Fruit fly (Drosophila melanogaster) whole organism, embryonic: Measurements from ENCODE around the gene hng2.

Source experiments
- CG11695 ChIP-seq: fragments of 200-800 bp; sonication (Bioruptor generic); IDR thresholded peaks from 3 replicates; pipeline ENCODE4 v1.3.6; 2022; ENCODE audit warnings: missing biosample characterization, missing genetic modification characterization
- CG12155 ChIP-seq: fragments of 200-800 bp; sonication (Bioruptor generic); optimal IDR thresholded peaks from 3 replicates; lab custom pipeline; 2016; ENCODE audit warnings: missing biosample characterization, missing genetic modification characterization
- CG12391 ChIP-seq: fragments of 200-800 bp; sonication (Bioruptor generic); optimal IDR thresholded peaks from 3 replicates; lab custom pipeline; 2018; ENCODE audit warnings: missing biosample characterization, mild to moderate bottlenecking, missing genetic modification characterization, moderate library complexity
- CG13424 ChIP-seq: fragments of 200-800 bp; sonication (Bioruptor generic); optimal IDR thresholded peaks from 2 replicates; lab custom pipeline; 2019; ENCODE audit warnings: missing biosample characterization, mild to moderate bottlenecking, missing genetic modification characterization, moderate library complexity
- CG13775 ChIP-seq: fragments of 200-800 bp; sonication (Bioruptor generic); optimal IDR thresholded peaks from 3 replicates; lab custom pipeline; 2017; ENCODE audit warnings: missing biosample characterization, mild to moderate bottlenecking, missing genetic modification characterization
- CG14441 ChIP-seq: fragments of 200-800 bp; sonication (Bioruptor generic); IDR thresholded peaks from 2 replicates; pipeline ENCODE4 v1.3.6; 2022; ENCODE audit warnings: missing biosample characterization, missing genetic modification characterization
- CG1603 ChIP-seq: fragments of 200-800 bp; sonication (Bioruptor generic); optimal IDR thresholded peaks from 2 replicates; lab custom pipeline; 2019; ENCODE audit warnings: missing biosample characterization, mild to moderate bottlenecking, missing genetic modification characterization, moderate library complexity
- CG17359 ChIP-seq: fragments of 200-800 bp; sonication (Bioruptor generic); optimal IDR thresholded peaks from 3 replicates; lab custom pipeline; 2018; ENCODE audit warnings: missing biosample characterization, mild to moderate bottlenecking, missing genetic modification characterization, moderate library complexity
- CG18262 ChIP-seq: fragments of 200-800 bp; optimal IDR thresholded peaks from 3 replicates; lab custom pipeline; 2019; ENCODE audit warnings: missing biosample characterization, mild to moderate bottlenecking, missing genetic modification characterization, moderate library complexity
- CG18599 ChIP-seq: fragments of 200-800 bp; sonication (Bioruptor generic); optimal IDR thresholded peaks from 3 replicates; lab custom pipeline; 2017; ENCODE audit warnings: missing biosample characterization, missing genetic modification characterization, mild to moderate bottlenecking, moderate library complexity, missing genetic modification reagents
- CG2116 ChIP-seq: fragments of 200-800 bp; sonication (Bioruptor generic); optimal IDR thresholded peaks from 3 replicates; lab custom pipeline; 2018; ENCODE audit warnings: missing biosample characterization, mild to moderate bottlenecking, missing genetic modification characterization
- CG3407 ChIP-seq: fragments of 200-800 bp; sonication (Bioruptor generic); optimal IDR thresholded peaks from 2 replicates; lab custom pipeline; 2018; ENCODE audit warnings: missing biosample characterization, mild to moderate bottlenecking, missing genetic modification characterization
- CG43689 ChIP-seq: fragments of 200-800 bp; sonication (Bioruptor generic); IDR thresholded peaks from 2 replicates; pipeline ENCODE4 v1.3.6; 2022; ENCODE audit warnings: missing biosample characterization, missing genetic modification characterization
- CG6654 ChIP-seq: fragments of 200-800 bp; sonication (Bioruptor generic); optimal IDR thresholded peaks from 2 replicates; lab custom pipeline; 2017; ENCODE audit warnings: missing biosample characterization, mild to moderate bottlenecking, missing genetic modification characterization
- CG7987 ChIP-seq: fragments of 200-800 bp; sonication (Bioruptor generic); optimal IDR thresholded peaks from 2 replicates; lab custom pipeline; 2018; ENCODE audit warnings: missing biosample characterization, mild to moderate bottlenecking, missing genetic modification characterization, moderate library complexity
- CG8290 ChIP-seq, 3 experiments: fragments of 200-800 bp; sonication (Bioruptor generic); optimal IDR thresholded peaks; 2 replicates each; lab custom pipeline; 2016 to 2019; ENCODE audit warnings: missing biosample characterization in 3 of 3, missing genetic modification characterization in 3 of 3, mild to moderate bottlenecking in 2 of 3, moderate library complexity in 1 of 3
- CG9797 ChIP-seq: fragments of 200-800 bp; sonication (Bioruptor generic); optimal IDR thresholded peaks from 3 replicates; lab custom pipeline; 2018; ENCODE audit warnings: missing biosample characterization, mild to moderate bottlenecking, missing genetic modification characterization
- Camta ChIP-seq: fragments of 200-800 bp; sonication (Bioruptor generic); optimal IDR thresholded peaks from 2 replicates; lab custom pipeline; 2016; ENCODE audit warnings: missing biosample characterization, missing genetic modification characterization
- D19A ChIP-seq: fragments of 200-800 bp; optimal IDR thresholded peaks from 3 replicates; lab custom pipeline; 2019; ENCODE audit warnings: missing biosample characterization, mild to moderate bottlenecking, missing genetic modification characterization, moderate library complexity
- E2f1 ChIP-seq: fragments of 200-800 bp; sonication (Bioruptor generic); IDR thresholded peaks from 2 replicates; pipeline ENCODE4 v1.3.6; 2022; ENCODE audit warnings: missing biosample characterization, missing genetic modification characterization
- ERR ChIP-seq: fragments of 200-800 bp; sonication (Bioruptor generic); optimal IDR thresholded peaks from 2 replicates; lab custom pipeline; 2016; ENCODE audit warnings: missing biosample characterization, missing genetic modification characterization
- MBD-R2 ChIP-seq: fragments of 200-800 bp; sonication (Bioruptor generic); IDR thresholded peaks from 2 replicates; pipeline ENCODE4 v1.3.6; 2022; ENCODE audit warnings: missing biosample characterization, missing genetic modification characterization
- MTF-1 ChIP-seq: fragments of 200-800 bp; sonication (Bioruptor generic); optimal IDR thresholded peaks from 2 replicates; lab custom pipeline; 2018; ENCODE audit warnings: missing biosample characterization, mild to moderate bottlenecking, missing genetic modification characterization, borderline replicate concordance
- Med ChIP-seq: fragments of 200-800 bp; sonication (Bioruptor generic); peaks from one replicate; lab custom pipeline; 2016; ENCODE audit warnings: missing biosample characterization, missing genetic modification characterization, mild to moderate bottlenecking, inconsistent platforms, moderate library complexity
- Nf-YA ChIP-seq: fragments of 200-800 bp; sonication (Bioruptor generic); IDR thresholded peaks from 2 replicates; pipeline ENCODE4 v1.3.6; 2022; ENCODE audit warnings: missing biosample characterization, missing genetic modification characterization
- Ssrp ChIP-seq: fragments of 200-800 bp; sonication (Bioruptor generic); optimal IDR thresholded peaks from 2 replicates; lab custom pipeline; 2018; ENCODE audit warnings: missing biosample characterization, mild to moderate bottlenecking, missing genetic modification characterization, moderate library complexity
- Xbp1 ChIP-seq: fragments of 200-800 bp; sonication (Bioruptor generic); optimal IDR thresholded peaks from 3 replicates; lab custom pipeline; 2016; ENCODE audit warnings: missing biosample characterization, mild to moderate bottlenecking, missing genetic modification characterization
- ac ChIP-seq: fragments of 200-800 bp; sonication (Bioruptor generic); optimal IDR thresholded peaks from 3 replicates; lab custom pipeline; 2017; ENCODE audit warnings: missing biosample characterization, mild to moderate bottlenecking, missing genetic modification characterization
- ash1 ChIP-seq: fragments of 200-800 bp; sonication (Bioruptor generic); optimal IDR thresholded peaks from 2 replicates; lab custom pipeline; 2018; ENCODE audit warnings: missing biosample characterization, mild to moderate bottlenecking, missing genetic modification characterization
- crp ChIP-seq, 2 experiments: fragments of 200-800 bp; sonication (Bioruptor generic); optimal IDR thresholded peaks; 2 replicates in 1 of 2; 3 replicates in 1 of 2; lab custom pipeline; 2017; ENCODE audit warnings: missing biosample characterization in 2 of 2, missing genetic modification characterization in 2 of 2, mild to moderate bottlenecking in 1 of 2, moderate library complexity in 1 of 2
- dmrt11E ChIP-seq: fragments of 200-800 bp; sonication (Bioruptor generic); optimal IDR thresholded peaks from 3 replicates; lab custom pipeline; 2018; ENCODE audit warnings: missing biosample characterization, mild to moderate bottlenecking, missing genetic modification characterization, moderate library complexity
- dmrt99B ChIP-seq: fragments of 200-800 bp; sonication (Bioruptor generic); optimal IDR thresholded peaks from 2 replicates; lab custom pipeline; 2018; ENCODE audit warnings: missing biosample characterization, mild to moderate bottlenecking, missing genetic modification characterization, moderate library complexity
- fd102C ChIP-seq: fragments of 200-800 bp; sonication (Bioruptor generic); optimal IDR thresholded peaks from 2 replicates; lab custom pipeline; 2018; ENCODE audit warnings: missing biosample characterization, mild to moderate bottlenecking, missing genetic modification characterization, moderate library complexity
- gce ChIP-seq: fragments of 200-800 bp; sonication (Bioruptor generic); IDR thresholded peaks from 3 replicates; pipeline ENCODE4 v1.3.6; 2022; ENCODE audit warnings: missing biosample characterization, missing genetic modification characterization
- gcm ChIP-seq: fragments of 200-800 bp; sonication (Bioruptor generic); optimal IDR thresholded peaks from 2 replicates; lab custom pipeline; 2019; ENCODE audit warnings: missing biosample characterization, mild to moderate bottlenecking, missing genetic modification characterization, moderate library complexity
- jigr1 ChIP-seq: fragments of 200-800 bp; sonication (Bioruptor generic); IDR thresholded peaks from 3 replicates; pipeline ENCODE4 v1.3.6; 2022; ENCODE audit warnings: missing biosample characterization, missing genetic modification characterization
- kni ChIP-seq: fragments of 200-800 bp; sonication (Bioruptor generic); optimal IDR thresholded peaks from 3 replicates; lab custom pipeline; 2017; ENCODE audit warnings: mild to moderate bottlenecking, missing biosample characterization, missing genetic modification reagents, missing genetic modification characterization
- lola ChIP-seq, 3 experiments: fragments of >200 bp in 2 of 3; fragments of 200-800 bp in 1 of 3; sonication (Bioruptor generic) in 1 of 3; optimal IDR thresholded peaks; 2 replicates each; lab custom pipeline; 2017 to 2019; ENCODE audit warnings: missing biosample characterization in 3 of 3, missing genetic modification characterization in 3 of 3, mild to moderate bottlenecking in 1 of 3, moderate library complexity in 1 of 3
- nau ChIP-seq: fragments of 200-800 bp; sonication (Bioruptor generic); optimal IDR thresholded peaks from 3 replicates; lab custom pipeline; 2017; ENCODE audit warnings: missing biosample characterization, mild to moderate bottlenecking, missing genetic modification characterization, missing genetic modification reagents
- nom ChIP-seq: fragments of 200-800 bp; sonication (Bioruptor generic); optimal IDR thresholded peaks from 2 replicates; lab custom pipeline; 2017; ENCODE audit warnings: missing biosample characterization, missing genetic modification characterization, mild to moderate bottlenecking, moderate library complexity, missing genetic modification reagents
- prd ChIP-seq, 3 experiments: fragments of >200 bp in 2 of 3; fragments of 200-800 bp in 1 of 3; sonication (Bioruptor generic) in 1 of 3; optimal IDR thresholded peaks in 2 of 3; IDR thresholded peaks in 1 of 3; 2 replicates in 2 of 3; 3 replicates in 1 of 3; pipeline versions ENCODE4 v1.3.6 to Lab custom; 2017 to 2022; ENCODE audit warnings: missing biosample characterization in 1 of 3, missing genetic modification characterization in 1 of 3
- row ChIP-seq: fragments of 200-800 bp; sonication (Bioruptor generic); IDR thresholded peaks from 3 replicates; pipeline ENCODE4 v1.3.6; 2022; ENCODE audit warnings: missing biosample characterization, missing genetic modification characterization
- sqz ChIP-seq: fragments of 200-800 bp; sonication (Bioruptor generic); optimal IDR thresholded peaks from 3 replicates; lab custom pipeline; 2018; ENCODE audit warnings: missing biosample characterization, mild to moderate bottlenecking, missing genetic modification characterization
- tin ChIP-seq: fragments of 200-800 bp; sonication (Bioruptor generic); optimal IDR thresholded peaks from 3 replicates; lab custom pipeline; 2016; ENCODE audit warnings: missing biosample characterization, missing genetic modification characterization
- wor ChIP-seq: fragments of 200-800 bp; sonication (Bioruptor generic); IDR thresholded peaks from 2 replicates; pipeline ENCODE4 v1.3.6; 2022; ENCODE audit warnings: missing biosample characterization, missing genetic modification characterization
- zfh2 ChIP-seq: fragments of 200-800 bp; sonication (Bioruptor generic); optimal IDR thresholded peaks from 2 replicates; lab custom pipeline; 2016; ENCODE audit warnings: missing biosample characterization, missing genetic modification characterization

The hng2 gene

dm6 chr3R:8849373-8850228, 43.5 kb downstream of the hng2 start (continued):
- TF ChIP-seq ERR (GFP tag; lab: Kevin White, UChicago) (no peak), CG13424 (tag; lab: Kevin White, UChicago) (peak; percentile 1), CG6654 (GFP tag; lab: Kevin White, UChicago) (no peak), MTF-1 (GFP tag; lab: Kevin White, UChicago) (no peak), CG17359 (peak; percentile 35), CG2116 (GFP tag; lab: Kevin White, UChicago) (no peak), wor (GFP tag; lab: Robert Waterston, UW) (no peak), MBD-R2 (no peak), ac (peak; percentile 25), D19A (peak; percentile 25), prd (optimal IDR thresholded peaks at IDR 0.05; lab: Kevin White, UChicago) (no peak), prd (GFP tag; IDR thresholded peaks at IDR 0.05; lab: Robert Waterston, UW) (peak; percentile 50; the same call in 2 of the 3 replicates), Camta (GFP tag; lab: Kevin White, UChicago) (no peak), gcm (GFP tag; lab: Kevin White, UChicago) (peak; percentile 5), CG8290 (GFP tag; optimal IDR thresholded peaks at IDR 0.05; lab: Kevin White, UChicago) (no peak), CG8290 (tag; optimal IDR thresholded peaks at IDR 0.05; lab: Kevin White, UChicago) (peak in 1 of 2 experiments; percentile 16), gce (0 out of 3 replicates have a peak, but pooled peaks have one; percentile 12), row (GFP tag; lab: Robert Waterston, UW) (peak; percentile 36; the same call in 2 of the 3 replicates), Nf-YA (GFP tag; lab: Robert Waterston, UW) (no peak), lola (GFP tag; optimal IDR thresholded peaks at IDR 0.05; lab: Kevin White, UChicago) (peak in 1 of 3 experiments; percentile 60), nau (no peak), CG18262 (tag; lab: Kevin White, UChicago) (peak; percentile 54), CG12155 (GFP tag; lab: Kevin White, UChicago) (no peak), zfh2 (no peak), CG18599 (GFP tag; lab: Kevin White, UChicago) (no peak), CG12391 (tag; lab: Kevin White, UChicago) (peak; percentile 65), CG14441 (no peak), crp (GFP tag; optimal IDR thresholded peaks at IDR 0.05; lab: Kevin White, UChicago) (no peak), CG1603 (tag; lab: Kevin White, UChicago) (peak; percentile 69), CG7987 (GFP tag; lab: Kevin White, UChicago) (no peak), Med (GFP tag; lab: Kevin White, UChicago) (peak; percentile 40), CG3407 (GFP tag; lab: Kevin White, UChicago) (no peak), Xbp1 (GFP tag; lab: Kevin White, UChicago) (peak; percentile 38), dmrt99B (peak; percentile 24), CG9797 (GFP tag; lab: Kevin White, UChicago) (no peak), sqz (GFP tag; lab: Kevin White, UChicago) (peak; percentile 7), jigr1 (no peak), ash1 (GFP tag; lab: Kevin White, UChicago) (no peak), Ssrp (tag; lab: Kevin White, UChicago) (peak; percentile 55), tin (GFP tag; lab: Kevin White, UChicago) (peak; percentile 16), CG11695 (GFP tag; lab: Robert Waterston, UW) (0 out of 3 replicates have a peak, but pooled peaks have one; percentile 31), fd102C (GFP tag; lab: Kevin White, UChicago) (peak; percentile 28), CG43689 (GFP tag; lab: Robert Waterston, UW) (no peak), E2f1 (GFP tag; lab: Robert Waterston, UW) (0 out of 2 replicates have a peak, but pooled peaks have one; percentile 5), CG13775 (GFP tag; lab: Kevin White, UChicago) (peak; percentile 42), nom (GFP tag; lab: Kevin White, UChicago) (peak; percentile 12), dmrt11E (tag; lab: Kevin White, UChicago) (peak; percentile 76), kni (GFP tag; lab: Kevin White, UChicago) (peak; percentile 70)
